Worm (Caenorhabditis elegans) whole organism, L3 larva: ENCODE measurements around the gene F49C5.3.

Experiments
- R02D3.7 ChIP-seq: fragments of 150-350 bp; optimal IDR thresholded peaks from 2 replicates; lab custom pipeline; 2014; ENCODE audit warnings: missing biosample characterization, missing genetic modification characterization
- ZK546.5 ChIP-seq: sonication (generic microtip); optimal IDR thresholded peaks from 2 replicates; lab custom pipeline; 2017; ENCODE audit warnings: missing biosample characterization, missing genetic modification characterization
- ama-1 ChIP-seq: fragments of 150-350 bp; optimal IDR thresholded peaks from 2 replicates; lab custom pipeline; 2018
- ceh-28 ChIP-seq: fragments of 150-350 bp; optimal IDR thresholded peaks from 2 replicates; lab custom pipeline; 2014; ENCODE audit warnings: missing biosample characterization, missing genetic modification reagents, missing genetic modification characterization
- ceh-82 ChIP-seq: fragments of 150-350 bp; optimal IDR thresholded peaks from 2 replicates; lab custom pipeline; 2014; ENCODE audit warnings: missing biosample characterization, missing genetic modification characterization
- ceh-9 ChIP-seq: sonication (generic microtip); optimal IDR thresholded peaks from 2 replicates; lab custom pipeline; 2018; ENCODE audit warnings: missing biosample characterization, missing genetic modification characterization
- daf-12 ChIP-seq: fragments of 150-350 bp; optimal IDR thresholded peaks from 2 replicates; lab custom pipeline; 2014; ENCODE audit warnings: missing biosample characterization, missing genetic modification reagents, missing genetic modification characterization
- egl-27 ChIP-seq: sonication (generic microtip); optimal IDR thresholded peaks from 4 replicates; lab custom pipeline; 2017; ENCODE audit warnings: missing biosample characterization, missing genetic modification reagents, missing genetic modification characterization
- elt-1 ChIP-seq: fragments of 150-350 bp; optimal IDR thresholded peaks from 2 replicates; lab custom pipeline; 2014; ENCODE audit warnings: missing biosample characterization, missing genetic modification characterization
- elt-2 ChIP-seq: sonication (generic microtip); optimal IDR thresholded peaks from 2 replicates; lab custom pipeline; 2016; ENCODE audit warnings: missing genetic modification reagents, mild to moderate bottlenecking, missing genetic modification characterization, missing compliant biosample characterization
- elt-3 ChIP-seq, 3 experiments: fragments of 150-350 bp in 1 of 3; sonication (generic microtip) in 2 of 3; optimal IDR thresholded peaks; 2 replicates in 2 of 3; 4 replicates in 1 of 3; lab custom pipeline; 2014 to 2017; ENCODE audit warnings: missing biosample characterization in 3 of 3, missing genetic modification characterization in 3 of 3
- fos-1 ChIP-seq: fragments of 150-350 bp; optimal IDR thresholded peaks from 2 replicates; lab custom pipeline; 2014; ENCODE audit warnings: missing biosample characterization, missing genetic modification characterization
- hmg-11 ChIP-seq: sonication (generic microtip); optimal IDR thresholded peaks from 2 replicates; lab custom pipeline; 2016; ENCODE audit warnings: missing genetic modification characterization, missing compliant biosample characterization
- jun-1 ChIP-seq: fragments of 150-350 bp; optimal IDR thresholded peaks from 2 replicates; lab custom pipeline; 2014; ENCODE audit warnings: missing biosample characterization, missing genetic modification reagents, missing genetic modification characterization
- lin-39 ChIP-seq: fragments of 150-350 bp; optimal IDR thresholded peaks from 2 replicates; lab custom pipeline; 2018; ENCODE audit warnings: missing biosample characterization, missing genetic modification reagents, missing genetic modification characterization
- mdl-1 ChIP-seq: fragments of 150-350 bp; optimal IDR thresholded peaks from 2 replicates; lab custom pipeline; 2014; ENCODE audit warnings: missing biosample characterization, missing genetic modification characterization
- mml-1 ChIP-seq: fragments of 150-350 bp; sonication (generic microtip); optimal IDR thresholded peaks from 3 replicates; lab custom pipeline; 2014; ENCODE audit warnings: missing biosample characterization, missing genetic modification characterization
- nhr-11 ChIP-seq: fragments of 150-350 bp; optimal IDR thresholded peaks from 2 replicates; lab custom pipeline; 2014; ENCODE audit warnings: missing biosample characterization, missing genetic modification characterization
- nhr-12 ChIP-seq: fragments of 150-350 bp; optimal IDR thresholded peaks from 2 replicates; lab custom pipeline; 2014; ENCODE audit warnings: missing biosample characterization, missing genetic modification characterization
- nhr-23 ChIP-seq: fragments of 150-350 bp; optimal IDR thresholded peaks from 2 replicates; lab custom pipeline; 2014; ENCODE audit warnings: missing biosample characterization, missing genetic modification reagents, missing genetic modification characterization
- nhr-237 ChIP-seq: fragments of 150-350 bp; optimal IDR thresholded peaks from 2 replicates; lab custom pipeline; 2014; ENCODE audit warnings: missing biosample characterization, missing genetic modification characterization
- nhr-25 ChIP-seq: sonication (generic microtip); optimal IDR thresholded peaks from 2 replicates; lab custom pipeline; 2017; ENCODE audit warnings: missing biosample characterization, missing genetic modification characterization
- nhr-28 ChIP-seq: fragments of 150-350 bp; optimal IDR thresholded peaks from 2 replicates; lab custom pipeline; 2014; ENCODE audit warnings: missing biosample characterization, missing genetic modification characterization
- nhr-43 ChIP-seq: sonication (generic microtip); optimal IDR thresholded peaks from 2 replicates; lab custom pipeline; 2016; ENCODE audit warnings: mild to moderate bottlenecking, missing genetic modification characterization, missing compliant biosample characterization; ENCODE audit not compliant: poor library complexity, severe bottlenecking
- nhr-76 ChIP-seq: fragments of 150-350 bp; sonication (generic microtip); optimal IDR thresholded peaks from 5 replicates; lab custom pipeline; 2014; ENCODE audit warnings: missing biosample characterization, missing genetic modification characterization
- pqm-1 ChIP-seq: fragments of 150-350 bp; optimal IDR thresholded peaks from 2 replicates; lab custom pipeline; 2017; ENCODE audit warnings: missing biosample characterization, missing genetic modification characterization, inconsistent platforms
- sea-2 ChIP-seq: fragments of 150-350 bp; sonication (generic microtip); optimal IDR thresholded peaks from 4 replicates; lab custom pipeline; 2014; ENCODE audit warnings: missing biosample characterization, missing genetic modification reagents, missing genetic modification characterization
- snpc-4 ChIP-seq: fragments of 150-350 bp; optimal IDR thresholded peaks from 2 replicates; lab custom pipeline; 2014; ENCODE audit warnings: missing biosample characterization, missing genetic modification characterization
- unc-39 ChIP-seq: sonication (generic microtip); optimal IDR thresholded peaks from 4 replicates; lab custom pipeline; 2017; ENCODE audit warnings: missing biosample characterization, missing genetic modification characterization
- ztf-4 ChIP-seq: fragments of 150-350 bp; optimal IDR thresholded peaks from 2 replicates; lab custom pipeline; 2014; ENCODE audit warnings: missing biosample characterization, missing genetic modification characterization

The F49C5.3 gene

ce11 chrII:12570523-12570922 is 34.2 kb downstream of the F49C5.3 start, which contains the start of gene Y38E10A.1:
Gene Y38E10A.1, minus strand, starts transcription at chrII:12570623.
- TF ChIP-seq pqm-1 (tag; lab: Kevin White, UChicago) (no peak), ceh-9 (no peak), nhr-28 (tag; lab: Kevin White, UChicago) (no peak), ama-1 (lab: Kevin White, UChicago) (no peak), nhr-23 (no peak), ceh-82 (tag; lab: Kevin White, UChicago) (no peak), daf-12 (tag; lab: Kevin White, UChicago) (no peak), mdl-1 (no peak), ztf-4 (tag; lab: Kevin White, UChicago) (no peak), mml-1 (tag; lab: Kevin White, UChicago) (no peak), egl-27 (tag; lab: Kevin White, UChicago) (no peak), lin-39 (no peak), sea-2 (GFP tag; lab: Kevin White, UChicago) (no peak)

DNA sequence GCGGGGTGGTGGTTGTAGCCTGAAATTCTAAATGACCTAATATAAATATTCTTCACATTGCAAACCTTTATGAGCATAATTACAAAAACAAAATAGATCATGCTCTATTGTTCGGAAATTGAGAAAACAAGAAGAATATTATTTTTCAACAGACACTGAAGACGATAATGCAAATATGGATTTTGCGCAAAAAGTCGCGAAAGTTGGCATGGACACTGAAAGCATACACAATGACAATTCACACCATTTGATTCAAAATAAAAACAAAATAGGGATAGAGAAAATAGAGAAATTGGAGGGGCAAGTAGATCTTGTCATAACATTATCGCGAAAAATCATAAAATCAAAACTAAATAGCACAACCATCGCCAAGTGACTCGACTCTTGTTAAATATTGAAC is 36.5 kb downstream of the F49C5.3 start, which contains the start of gene Y38E10A.35:
Y38E10A.35 (minus strand) TSS at position 101 of the 400 bp plus-strand sequence.
- TF ChIP-seq daf-12 (tag; lab: Kevin White, UChicago) (no peak), ceh-9 (no peak)
- TF ChIP-seq, all 47 proteins: peak for 0

- TF ChIP-seq snpc-4 (tag; lab: Kevin White, UChicago) (no peak), nhr-25 (no peak), nhr-237 (tag; lab: Kevin White, UChicago) (no peak), nhr-12 (tag; lab: Kevin White, UChicago) (no peak), nhr-28 (tag; lab: Kevin White, UChicago) (no peak), daf-12 (tag; lab: Kevin White, UChicago) (no peak), elt-3 (tag; optimal IDR thresholded peaks at IDR 0.05; lab: Kevin White, UChicago) (no peak), nhr-11 (tag; lab: Kevin White, UChicago) (no peak), ztf-4 (tag; lab: Kevin White, UChicago) (no peak), elt-1 (no peak), ZK546.5 (tag; lab: Kevin White, UChicago) (no peak), unc-39 (no peak), elt-2 (tag; lab: Kevin White, UChicago) (no peak), R02D3.7 (no peak), nhr-76 (no peak)
Observed at ce11 chrII:12573541-12573940, 37.2 kb downstream of the F49C5.3 start, which contains the start of gene Y38E10A.2. Gene Y38E10A.2, minus strand, starts transcription at chrII:12573641.

DNA sequence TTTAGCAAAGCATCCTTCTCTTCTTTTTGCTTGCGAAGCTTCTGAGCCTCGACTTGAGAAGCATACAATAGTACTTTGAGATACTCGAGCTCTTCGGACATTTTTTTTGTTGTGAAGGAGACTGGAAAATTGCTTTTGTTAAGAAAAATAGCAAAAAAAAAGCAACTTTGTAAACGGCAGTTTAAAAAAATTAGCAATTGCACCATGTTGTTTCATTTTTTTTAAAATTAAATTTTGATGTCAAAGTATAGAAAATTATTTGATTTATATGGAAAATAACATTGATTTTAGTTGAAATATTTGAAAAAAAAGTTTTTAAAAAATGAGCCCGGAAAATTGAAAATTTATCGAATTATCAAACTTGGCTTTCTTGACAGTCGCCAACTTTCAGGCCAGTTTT is 38.4 kb downstream of the F49C5.3 start, which contains the start of gene Y38E10A.3:
Y38E10A.3 (minus strand) TSS at position 101 of the 400 bp plus-strand sequence.
- no peak for TF ChIP-seq fos-1 (tag; lab: Kevin White, UChicago)

DNA sequence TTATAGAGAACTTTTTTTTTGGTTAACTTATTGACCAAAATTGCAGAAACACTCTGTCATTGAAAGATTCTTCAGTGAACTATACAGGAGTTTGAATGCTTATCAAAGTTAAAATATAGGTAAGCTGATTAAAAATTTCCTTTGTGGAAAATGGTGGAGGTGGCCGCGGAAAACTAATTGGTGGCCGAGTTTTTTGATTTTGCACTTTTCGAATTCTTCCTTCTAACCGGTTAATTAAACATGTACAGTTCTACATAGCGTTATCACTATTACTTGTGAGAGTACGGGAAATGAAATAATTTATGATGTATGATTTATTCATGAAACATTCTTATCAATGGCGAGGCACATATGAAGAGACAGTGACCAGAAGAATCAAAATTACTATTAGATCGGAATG is 41.5 kb downstream of the F49C5.3 start, which contains the start of gene clec-8:
clec-8 (minus strand) TSS at position 308 of the 400 bp plus-strand sequence.
- TF ChIP-seq elt-2 (tag; lab: Kevin White, UChicago): peak; percentile 74
- peak; percentile 74 for TF ChIP-seq pqm-1 (tag; lab: Kevin White, UChicago)
- TF ChIP-seq ceh-28 (tag; lab: Kevin White, UChicago): peak; percentile 27
- TF ChIP-seq nhr-43: no peak
- TF ChIP-seq, all 47 proteins: peak for 3

DNA sequence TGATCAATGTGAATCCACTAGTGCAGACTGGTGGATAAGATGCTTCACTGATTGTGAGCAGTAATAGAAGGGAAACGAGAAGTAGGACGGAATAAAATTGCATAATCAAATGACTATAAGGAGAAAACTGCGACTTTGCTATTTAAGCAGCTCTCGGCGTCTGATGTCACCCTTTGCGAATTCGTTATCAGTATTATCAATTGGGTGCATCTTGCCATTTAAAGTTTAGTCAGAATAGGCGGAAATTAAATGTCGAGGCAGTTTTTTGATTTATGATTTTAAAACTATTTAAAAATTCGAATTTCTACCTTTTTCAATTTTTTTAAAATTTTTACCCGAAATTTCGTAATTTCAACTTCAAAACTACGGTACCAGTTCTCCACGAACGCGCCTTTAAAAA is 44.6 kb downstream of the F49C5.3 start, which contains the start of gene clec-4:
clec-4 (minus strand) TSS at position 162 of the 400 bp plus-strand sequence.
- no peak for TF ChIP-seq nhr-237 (tag; lab: Kevin White, UChicago)
- no peak for TF ChIP-seq hmg-11 (tag; lab: Kevin White, UChicago)
- no peak for TF ChIP-seq mdl-1
- no peak for TF ChIP-seq mml-1 (tag; lab: Kevin White, UChicago)
- no peak for TF ChIP-seq sea-2 (GFP tag; lab: Kevin White, UChicago)
- peak; percentile 31 for TF ChIP-seq elt-2 (tag; lab: Kevin White, UChicago)
- no peak for TF ChIP-seq nhr-11 (tag; lab: Kevin White, UChicago)
- TF ChIP-seq fos-1 (tag; lab: Kevin White, UChicago): no peak
- TF ChIP-seq pqm-1 (tag; lab: Kevin White, UChicago): peak; percentile 63
- TF ChIP-seq jun-1 (tag; lab: Kevin White, UChicago): no peak
